Worm (Caenorhabditis elegans): ENCODE data around the gene C04C3.4.

DNA sequence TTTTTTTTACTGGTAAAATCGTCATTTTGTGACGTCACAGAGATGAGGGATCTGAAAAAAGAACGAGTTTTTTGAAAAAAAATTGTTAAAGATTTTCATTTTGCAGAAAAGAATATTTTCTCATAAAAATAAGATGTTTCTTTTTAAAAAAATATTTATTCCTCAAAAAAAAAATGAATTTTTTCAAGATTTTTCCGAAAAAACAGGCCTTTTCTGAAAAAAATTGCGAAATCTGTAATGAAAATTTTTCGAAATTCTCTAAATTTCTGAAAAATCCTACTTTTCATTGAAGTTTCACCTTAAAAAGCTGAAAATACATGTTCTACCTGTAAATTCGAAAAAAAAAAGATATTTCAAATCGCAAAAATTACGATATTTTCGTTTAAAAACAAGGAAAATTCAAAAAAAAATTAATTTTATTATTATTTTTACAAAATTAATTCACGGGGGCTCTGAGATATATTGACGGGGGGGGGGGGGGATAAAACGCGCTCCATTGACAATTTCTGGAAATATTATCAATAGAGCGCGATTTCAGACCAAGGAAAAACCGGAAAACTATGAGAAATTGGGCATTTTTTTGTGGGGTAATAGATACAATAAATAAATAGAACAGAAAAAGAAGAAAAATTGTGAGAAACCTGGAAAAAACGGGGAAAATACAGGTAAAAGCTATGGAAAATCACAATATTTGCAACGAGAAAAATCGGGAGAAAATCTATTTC is 15.9 kb upstream of the C04C3.4 start, which contains the start of gene otub-4:
- TF ChIP-seq lin-1 (GFP tag; IDR thresholded peaks at IDR 0.05) (no peak), dpl-1 (GFP tag; optimal IDR thresholded peaks at IDR 0.05) (no peak), nhr-77 (tag; optimal IDR thresholded peaks at IDR 0.05) (no peak), daf-8 (GFP tag; IDR thresholded peaks at IDR 0.05) (no peak), nhr-25 (tag; optimal IDR thresholded peaks at IDR 0.05; ENCODE audit: borderline replicate concordance, insufficient read depth) (no peak), lin-29 (GFP tag; IDR thresholded peaks at IDR 0.05) (no peak), spr-3 (GFP tag; optimal IDR thresholded peaks at IDR 0.05) (no peak)
